Fruit fly (Drosophila melanogaster) whole organism, embryonic: ENCODE measurements around the gene CG45065.

Source experiments
- Aef1 ChIP-seq: fragments of 200-800 bp; sonication (Bioruptor generic); IDR thresholded peaks from 3 replicates; pipeline ENCODE4 v1.3.6; 2022; ENCODE audit warnings: missing biosample characterization, missing genetic modification characterization
- CG10147 ChIP-seq: fragments of 200-800 bp; sonication (Bioruptor generic); optimal IDR thresholded peaks from 2 replicates; lab custom pipeline; 2019; ENCODE audit warnings: missing biosample characterization, mild to moderate bottlenecking, missing genetic modification characterization, moderate library complexity
- CG10267 ChIP-seq: fragments of 200-800 bp; sonication (Bioruptor generic); optimal IDR thresholded peaks from 2 replicates; lab custom pipeline; 2018; ENCODE audit warnings: missing biosample characterization, mild to moderate bottlenecking, missing genetic modification characterization, moderate library complexity
- CG11247 ChIP-seq: fragments of 200-800 bp; sonication (Bioruptor generic); IDR thresholded peaks from 2 replicates; pipeline ENCODE4 v1.3.6; 2022; ENCODE audit warnings: missing biosample characterization, missing genetic modification characterization
- CG11456 ChIP-seq: fragments of 200-800 bp; sonication (Bioruptor generic); IDR thresholded peaks from 3 replicates; pipeline ENCODE4 v1.3.6; 2022; ENCODE audit warnings: missing biosample characterization, missing genetic modification characterization
- CG11504 ChIP-seq: fragments of 200-800 bp; sonication (Bioruptor generic); optimal IDR thresholded peaks from 3 replicates; lab custom pipeline; 2019; ENCODE audit warnings: missing biosample characterization, mild to moderate bottlenecking, missing genetic modification characterization, moderate library complexity
- CG15479 ChIP-seq: fragments of 200-800 bp; sonication (Bioruptor generic); optimal IDR thresholded peaks from 3 replicates; lab custom pipeline; 2019; ENCODE audit warnings: missing biosample characterization, mild to moderate bottlenecking, missing genetic modification characterization, moderate library complexity
- CG15601 ChIP-seq: fragments of 200-800 bp; sonication (Bioruptor generic); optimal IDR thresholded peaks from 3 replicates; lab custom pipeline; 2019; ENCODE audit warnings: missing biosample characterization, mild to moderate bottlenecking, missing genetic modification characterization, moderate library complexity
- CG16863 ChIP-seq: fragments of 200-800 bp; sonication (Bioruptor generic); optimal IDR thresholded peaks from 3 replicates; lab custom pipeline; 2016; ENCODE audit warnings: missing biosample characterization, missing genetic modification characterization
- CG17186 ChIP-seq: fragments of 200-800 bp; sonication (Bioruptor generic); optimal IDR thresholded peaks from 3 replicates; lab custom pipeline; 2017; ENCODE audit warnings: missing biosample characterization, missing genetic modification reagents, missing genetic modification characterization
- CG17328 ChIP-seq: fragments of 200-800 bp; sonication (Bioruptor generic); IDR thresholded peaks from 2 replicates; pipeline ENCODE4 v1.3.6; 2022; ENCODE audit warnings: missing biosample characterization, missing genetic modification characterization
- CG2129 ChIP-seq: fragments of 200-800 bp; sonication (Bioruptor generic); IDR thresholded peaks from 2 replicates; pipeline ENCODE4 v1.3.6; 2022; ENCODE audit warnings: missing biosample characterization, missing genetic modification characterization; ENCODE audit not compliant: partially characterized antibody
- CG42726 ChIP-seq: fragments of 200-800 bp; sonication (Bioruptor generic); IDR thresholded peaks from 2 replicates; pipeline ENCODE4 v1.3.6; 2022; ENCODE audit warnings: missing biosample characterization, missing genetic modification characterization; ENCODE audit not compliant: partially characterized antibody
- CG4404 ChIP-seq: fragments of 200-800 bp; sonication (Bioruptor generic); IDR thresholded peaks from 2 replicates; pipeline ENCODE4 v1.3.6; 2022; ENCODE audit warnings: missing biosample characterization, missing genetic modification characterization
- CG5180 ChIP-seq: fragments of 200-800 bp; sonication (Bioruptor generic); optimal IDR thresholded peaks from 3 replicates; lab custom pipeline; 2017; ENCODE audit warnings: missing biosample characterization, missing genetic modification characterization, mild to moderate bottlenecking, moderate library complexity, missing genetic modification reagents
- CG6683 ChIP-seq: fragments of 200-800 bp; sonication (Bioruptor generic); optimal IDR thresholded peaks from 2 replicates; lab custom pipeline; 2017; ENCODE audit warnings: missing biosample characterization, mild to moderate bottlenecking, missing genetic modification characterization, missing genetic modification reagents
- CG7745 ChIP-seq: fragments of 200-800 bp; sonication (Bioruptor generic); optimal IDR thresholded peaks from 2 replicates; lab custom pipeline; 2018; ENCODE audit warnings: missing biosample characterization, mild to moderate bottlenecking, missing genetic modification characterization, moderate library complexity
- CkIIα-i1 ChIP-seq: fragments of 200-800 bp; sonication (Bioruptor generic); IDR thresholded peaks from 2 replicates; pipeline ENCODE4 v1.3.6; 2022; ENCODE audit warnings: missing biosample characterization, missing genetic modification characterization
- Dad ChIP-seq: fragments of 200-800 bp; sonication (Bioruptor generic); optimal IDR thresholded peaks from 3 replicates; lab custom pipeline; 2016; ENCODE audit warnings: missing biosample characterization, missing genetic modification characterization
- Ets65A ChIP-seq: fragments of 200-800 bp; sonication (Bioruptor generic); peaks from one replicate; lab custom pipeline; 2016; ENCODE audit warnings: missing biosample characterization, missing genetic modification characterization
- HmgD ChIP-seq: fragments of 200-800 bp; sonication (Bioruptor generic); optimal IDR thresholded peaks from 3 replicates; lab custom pipeline; 2016; ENCODE audit warnings: missing biosample characterization, missing genetic modification characterization
- Mrtf ChIP-seq: fragments of 200-800 bp; sonication (Bioruptor generic); IDR thresholded peaks from 3 replicates; pipeline ENCODE4 v1.3.6; 2022; ENCODE audit warnings: missing biosample characterization, missing genetic modification characterization
- NFAT ChIP-seq: fragments of 200-800 bp; sonication (Bioruptor generic); IDR thresholded peaks from 2 replicates; pipeline ENCODE4 v1.3.6; 2022; ENCODE audit warnings: missing biosample characterization, missing genetic modification characterization
- ab ChIP-seq: fragments of 200-800 bp; sonication (Bioruptor generic); optimal IDR thresholded peaks from 2 replicates; lab custom pipeline; 2016; ENCODE audit warnings: missing biosample characterization, missing genetic modification characterization
- amos ChIP-seq: fragments of 200-800 bp; sonication (Bioruptor generic); IDR thresholded peaks from 2 replicates; pipeline ENCODE4 v1.3.6; 2022; ENCODE audit warnings: missing biosample characterization, missing genetic modification characterization; ENCODE audit not compliant: partially characterized antibody
- bcd ChIP-seq: fragments of 200-800 bp; sonication (Bioruptor generic); optimal IDR thresholded peaks from 2 replicates; lab custom pipeline; 2017; ENCODE audit warnings: missing biosample characterization, mild to moderate bottlenecking, missing genetic modification characterization
- br ChIP-seq: fragments of >200 bp; optimal IDR thresholded peaks from 2 replicates; lab custom pipeline; 2017
- bsh ChIP-seq, 2 experiments: fragments of 200-800 bp; sonication (Bioruptor generic); optimal IDR thresholded peaks; 2 replicates each; lab custom pipeline; 2017 to 2018; ENCODE audit warnings: mild to moderate bottlenecking in 2 of 2, missing biosample characterization in 2 of 2, missing genetic modification characterization in 2 of 2, moderate library complexity in 1 of 2
- corto ChIP-seq: fragments of 200-800 bp; sonication (Bioruptor generic); optimal IDR thresholded peaks from 2 replicates; lab custom pipeline; 2016; ENCODE audit warnings: missing biosample characterization, mild to moderate bottlenecking, missing genetic modification characterization, moderate library complexity
- cwo ChIP-seq: fragments of 200-800 bp; sonication (Bioruptor generic); optimal IDR thresholded peaks from 3 replicates; lab custom pipeline; 2017; ENCODE audit warnings: missing biosample characterization, missing genetic modification characterization, mild to moderate bottlenecking, moderate library complexity, missing genetic modification reagents
- fd96Cb ChIP-seq: fragments of 200-800 bp; sonication (Bioruptor generic); optimal IDR thresholded peaks from 2 replicates; lab custom pipeline; 2018; ENCODE audit warnings: missing biosample characterization, mild to moderate bottlenecking, missing genetic modification characterization, moderate library complexity
- ftz-f1 ChIP-seq: fragments of 200-800 bp; sonication (Bioruptor generic); optimal IDR thresholded peaks from 2 replicates; lab custom pipeline; 2016; ENCODE audit warnings: missing biosample characterization, missing genetic modification characterization
- gem ChIP-seq: fragments of 200-800 bp; sonication (Bioruptor generic); optimal IDR thresholded peaks from 2 replicates; lab custom pipeline; 2019; ENCODE audit warnings: missing biosample characterization, mild to moderate bottlenecking, missing genetic modification characterization, moderate library complexity
- gsb ChIP-seq: fragments of 200-800 bp; sonication (Bioruptor generic); IDR thresholded peaks from 2 replicates; pipeline ENCODE4 v1.3.6; 2022; ENCODE audit warnings: missing biosample characterization, missing genetic modification characterization
- gsb-n ChIP-seq: fragments of 200-800 bp; sonication (Bioruptor generic); optimal IDR thresholded peaks from 3 replicates; lab custom pipeline; 2018; ENCODE audit warnings: missing biosample characterization, mild to moderate bottlenecking, missing genetic modification characterization
- h ChIP-seq: fragments of >200 bp; optimal IDR thresholded peaks from 2 replicates; lab custom pipeline; 2017
- ken ChIP-seq: fragments of 200-800 bp; sonication (Bioruptor generic); IDR thresholded peaks from 3 replicates; pipeline ENCODE4 v1.3.6; 2022; ENCODE audit warnings: missing biosample characterization, missing genetic modification characterization
- mam ChIP-seq: fragments of 200-800 bp; sonication (Bioruptor generic); optimal IDR thresholded peaks from 3 replicates; lab custom pipeline; 2016; ENCODE audit warnings: missing biosample characterization, missing genetic modification characterization
- mirr ChIP-seq: fragments of 200-800 bp; sonication (Bioruptor generic); optimal IDR thresholded peaks from 3 replicates; lab custom pipeline; 2018; ENCODE audit warnings: missing biosample characterization, mild to moderate bottlenecking, missing genetic modification characterization
- nom ChIP-seq: fragments of 200-800 bp; sonication (Bioruptor generic); optimal IDR thresholded peaks from 2 replicates; lab custom pipeline; 2017; ENCODE audit warnings: missing biosample characterization, missing genetic modification characterization, mild to moderate bottlenecking, moderate library complexity, missing genetic modification reagents
- pan ChIP-seq, 4 experiments: fragments of >200 bp in 3 of 4; fragments of 200-800 bp in 1 of 4; sonication (Bioruptor generic) in 1 of 4; optimal IDR thresholded peaks in 3 of 4; IDR thresholded peaks in 1 of 4; 2 replicates each; pipeline versions ENCODE4 v1.3.6 to Lab custom; 2017 to 2022; ENCODE audit warnings: missing biosample characterization in 2 of 4, missing genetic modification characterization in 2 of 4, mixed read lengths in 1 of 4
- phol ChIP-seq: fragments of 200-800 bp; sonication (Bioruptor generic); optimal IDR thresholded peaks from 3 replicates; lab custom pipeline; 2018; ENCODE audit warnings: missing biosample characterization, mild to moderate bottlenecking, missing genetic modification characterization, moderate library complexity
- repo ChIP-seq: fragments of 200-800 bp; sonication (Bioruptor generic); optimal IDR thresholded peaks from 2 replicates; lab custom pipeline; 2016; ENCODE audit warnings: missing biosample characterization, missing genetic modification characterization
- sens ChIP-seq: fragments of 200-800 bp; sonication (Bioruptor generic); peaks from one replicate; lab custom pipeline; 2016; ENCODE audit warnings: missing biosample characterization, missing genetic modification characterization
- sna ChIP-seq: fragments of 200-800 bp; sonication (Bioruptor generic); IDR thresholded peaks from 2 replicates; pipeline ENCODE4 v1.3.6; 2022; ENCODE audit warnings: missing biosample characterization, missing genetic modification characterization; ENCODE audit not compliant: partially characterized antibody
- sob ChIP-seq: fragments of 200-800 bp; sonication (Bioruptor generic); IDR thresholded peaks from 2 replicates; pipeline ENCODE4 v1.3.6; 2022; ENCODE audit warnings: missing biosample characterization, missing genetic modification characterization
- tup ChIP-seq: fragments of 200-800 bp; sonication (Bioruptor generic); optimal IDR thresholded peaks from 2 replicates; lab custom pipeline; 2016; ENCODE audit warnings: missing biosample characterization, mild to moderate bottlenecking, missing genetic modification characterization, moderate library complexity
- unc-4 ChIP-seq: fragments of 200-800 bp; sonication (Bioruptor generic); IDR thresholded peaks from 2 replicates; pipeline ENCODE4 v1.3.6; 2022; ENCODE audit warnings: missing biosample characterization, missing genetic modification characterization; ENCODE audit not compliant: partially characterized antibody
- zfh2 ChIP-seq: fragments of 200-800 bp; sonication (Bioruptor generic); optimal IDR thresholded peaks from 2 replicates; lab custom pipeline; 2016; ENCODE audit warnings: missing biosample characterization, missing genetic modification characterization

CG45065 gene

dm6 chrX:14882536-14883118, at the start of gene CG45065, which contains the start of gene CG45064 (continued):
- TF ChIP-seq ftz-f1 (GFP tag; lab: Kevin White, UChicago) = no peak
- no peak for TF ChIP-seq CG2129 (GFP tag; lab: Robert Waterston, UW)
- no peak for TF ChIP-seq CG7745 (tag; lab: Kevin White, UChicago)
- peak; percentile 78 for TF ChIP-seq CG5180
- no peak for TF ChIP-seq br (lab: Kevin White, UChicago)
- peak; percentile 76 for TF ChIP-seq zfh2 (GFP tag; lab: Kevin White, UChicago)
- peak; percentile 66 for TF ChIP-seq cwo (GFP tag; lab: Kevin White, UChicago)
- TF ChIP-seq Dad (GFP tag; lab: Kevin White, UChicago) = peak; percentile 70
- peak; percentile 79 for TF ChIP-seq CG10147 (GFP tag; lab: Kevin White, UChicago)
- peak; percentile 98 for TF ChIP-seq sens (GFP tag; lab: Kevin White, UChicago)
- peak; percentile 64 for TF ChIP-seq CG6683 (GFP tag; lab: Kevin White, UChicago)
- TF ChIP-seq unc-4 (GFP tag; lab: Robert Waterston, UW) = no peak
- TF ChIP-seq tup = peak; percentile 27
- no peak for TF ChIP-seq gsb (GFP tag; lab: Robert Waterston, UW)
- no peak for TF ChIP-seq sna (GFP tag; lab: Robert Waterston, UW)
- TF ChIP-seq NFAT (GFP tag; lab: Robert Waterston, UW) = 0 out of 2 replicates have a peak, but pooled peaks have one; percentile 22
- no peak for TF ChIP-seq h (lab: Kevin White, UChicago)
- TF ChIP-seq CG42726 (GFP tag; lab: Robert Waterston, UW) = no peak
- peak; percentile 24; the same call in 1 of the 2 replicates for TF ChIP-seq CG4404 (GFP tag; lab: Robert Waterston, UW)
- TF ChIP-seq CG10267 (tag; lab: Kevin White, UChicago) = peak; percentile 76
- peak; percentile 56; the same call in 1 of the 2 replicates for TF ChIP-seq CG11247 (GFP tag; lab: Robert Waterston, UW)
- peak; percentile 96 for TF ChIP-seq Ets65A (GFP tag; lab: Kevin White, UChicago)
- no peak for TF ChIP-seq amos (GFP tag; lab: Robert Waterston, UW)
- TF ChIP-seq fd96Cb (tag; lab: Kevin White, UChicago) = peak; percentile 89
- no peak for TF ChIP-seq pan (optimal IDR thresholded peaks at IDR 0.05; lab: Kevin White, UChicago)
- peak in 1 of 2 experiments; percentile 79 for TF ChIP-seq pan (GFP tag; optimal IDR thresholded peaks at IDR 0.05 in 1 of 2, IDR thresholded peaks at IDR 0.05 in 1 of 2)
- TF ChIP-seq Mrtf = peak; percentile 69; the same call in 2 of the 3 replicates
- TF ChIP-seq mirr (GFP tag; lab: Kevin White, UChicago) = no peak
- no peak for TF ChIP-seq HmgD (GFP tag; lab: Kevin White, UChicago)
- peak; percentile 62 for TF ChIP-seq repo
- TF ChIP-seq nom (GFP tag; lab: Kevin White, UChicago) = no peak
- TF ChIP-seq CG15479 = no peak
- peak; percentile 86 for TF ChIP-seq ken
- TF ChIP-seq CG17186 (GFP tag; lab: Kevin White, UChicago) = peak; percentile 20
- TF ChIP-seq CG15601 (tag; lab: Kevin White, UChicago) = peak; percentile 89
- peak; percentile 83 for TF ChIP-seq mam (GFP tag; lab: Kevin White, UChicago)
- TF ChIP-seq CG11504 = peak; percentile 92
- TF ChIP-seq ab (GFP tag; lab: Kevin White, UChicago) = peak; percentile 35
- no peak for TF ChIP-seq corto (GFP tag; lab: Kevin White, UChicago)
- peak; percentile 75 for TF ChIP-seq sob
- TF ChIP-seq gem (tag; lab: Kevin White, UChicago) = peak; percentile 91
- TF ChIP-seq CkIIα-i1 = no peak
- TF ChIP-seq bcd (GFP tag; lab: Kevin White, UChicago) = peak; percentile 81
- TF ChIP-seq CG11456 (GFP tag; lab: Robert Waterston, UW) = no peak
- TF ChIP-seq phol (tag; lab: Kevin White, UChicago) = peak; percentile 87
- peak; percentile 83 for TF ChIP-seq gsb-n
- TF ChIP-seq bsh (GFP tag; optimal IDR thresholded peaks at IDR 0.05; lab: Kevin White, UChicago) = peak in 1 of 2 experiments; percentile 94
- TF ChIP-seq CG16863 = peak; percentile 78
- TF ChIP-seq Aef1 (GFP tag; lab: Robert Waterston, UW) = peak; percentile 69
- TF ChIP-seq CG17328 (GFP tag; lab: Robert Waterston, UW) = peak; percentile 87
